Worm (Caenorhabditis elegans) whole organism, L4 larva: ENCODE results near the gene gro-1.

ENCODE experiments used
- ceh-28 ChIP-seq: fragments of 150-350 bp; optimal IDR thresholded peaks from 2 replicates; lab custom pipeline; 2014; ENCODE audit warnings: missing biosample characterization, missing genetic modification reagents, missing genetic modification characterization
- ctbp-1 ChIP-seq: fragments of 200-800 bp; sonication (Bioruptor generic); IDR thresholded peaks from 2 replicates; pipeline ENCODE4 v1.3.6; 2022; ENCODE audit warnings: missing genetic modification reagents, missing genetic modification characterization, missing compliant biosample characterization
- dmd-9 ChIP-seq: fragments of 200-800 bp; sonication (Bioruptor generic); IDR thresholded peaks from 2 replicates; pipeline ENCODE4 v1.3.6; 2022; ENCODE audit warnings: missing genetic modification reagents, missing genetic modification characterization, missing compliant biosample characterization
- mep-1 ChIP-seq: fragments of 150-350 bp; sonication (generic microtip); optimal IDR thresholded peaks from 3 replicates; lab custom pipeline; 2014; ENCODE audit warnings: missing biosample characterization, missing genetic modification characterization
- nhr-25 ChIP-seq: sonication (generic microtip); optimal IDR thresholded peaks from 2 replicates; lab custom pipeline; 2017; ENCODE audit warnings: missing genetic modification characterization, mild to moderate bottlenecking, missing compliant biosample characterization, antibody characterized with exemption, moderate library complexity, borderline replicate concordance; ENCODE audit not compliant: insufficient read depth
- rbr-2 ChIP-seq: sonication (generic microtip); optimal IDR thresholded peaks from 2 replicates; lab custom pipeline; 2016; ENCODE audit warnings: missing genotype, missing genetic modification characterization, missing compliant biosample characterization

DNA sequence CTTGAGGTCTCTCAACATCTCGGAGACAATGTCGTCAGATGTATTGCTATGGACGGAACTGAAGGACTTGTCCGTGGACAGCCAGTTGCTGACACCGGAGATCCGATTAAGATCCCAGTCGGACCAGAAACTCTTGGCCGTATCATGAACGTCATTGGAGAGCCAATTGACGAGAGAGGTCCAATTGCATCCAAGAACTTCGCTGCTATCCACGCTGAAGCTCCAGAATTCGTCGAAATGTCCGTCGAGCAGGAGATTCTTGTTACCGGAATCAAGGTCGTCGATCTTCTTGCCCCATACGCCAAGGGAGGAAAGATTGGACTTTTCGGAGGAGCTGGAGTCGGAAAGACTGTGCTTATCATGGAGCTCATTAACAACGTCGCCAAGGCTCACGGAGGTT, 36.1 kb upstream of the gro-1 start:
- TF ChIP-seq dmd-9 (no peak), ctbp-1 (no peak), rbr-2 (no peak), nhr-25 (tag; lab: Kevin White, UChicago) (no peak), mep-1 (tag; lab: Kevin White, UChicago) (no peak), ceh-28 (tag; lab: Kevin White, UChicago) (no peak)
